Fruit fly (Drosophila melanogaster) whole organism, embryonic: ENCODE results near the gene Prp39.

Source experiments
- Asciz ChIP-seq: fragments of 200-800 bp; sonication (Bioruptor generic); optimal IDR thresholded peaks from 2 replicates; lab custom pipeline; 2017; ENCODE audit warnings: missing biosample characterization, mild to moderate bottlenecking, missing genetic modification characterization, missing genetic modification reagents
- Atf6 ChIP-seq: fragments of 200-800 bp; sonication (Bioruptor generic); IDR thresholded peaks from 2 replicates; pipeline ENCODE4 v1.3.6; 2022; ENCODE audit warnings: missing biosample characterization, missing genetic modification characterization
- CG10543 ChIP-seq: fragments of 200-800 bp; sonication (Bioruptor generic); optimal IDR thresholded peaks from 3 replicates; lab custom pipeline; 2017; ENCODE audit warnings: missing biosample characterization, mild to moderate bottlenecking, missing genetic modification characterization, moderate library complexity
- CG11456 ChIP-seq: fragments of 200-800 bp; sonication (Bioruptor generic); IDR thresholded peaks from 3 replicates; pipeline ENCODE4 v1.3.6; 2022; ENCODE audit warnings: missing biosample characterization, missing genetic modification characterization
- CG14667 ChIP-seq: fragments of 200-800 bp; sonication (Bioruptor generic); IDR thresholded peaks from 2 replicates; pipeline ENCODE4 v1.3.6; 2022; ENCODE audit warnings: missing biosample characterization, missing genetic modification characterization
- CG2116 ChIP-seq: fragments of 200-800 bp; sonication (Bioruptor generic); optimal IDR thresholded peaks from 3 replicates; lab custom pipeline; 2018; ENCODE audit warnings: missing biosample characterization, mild to moderate bottlenecking, missing genetic modification characterization
- CG2202 ChIP-seq: fragments of 200-800 bp; sonication (Bioruptor generic); optimal IDR thresholded peaks from 2 replicates; lab custom pipeline; 2018; ENCODE audit warnings: missing biosample characterization, mild to moderate bottlenecking, missing genetic modification characterization
- CG2712 ChIP-seq: fragments of 200-800 bp; optimal IDR thresholded peaks from 3 replicates; lab custom pipeline; 2019; ENCODE audit warnings: missing biosample characterization, mild to moderate bottlenecking, missing genetic modification characterization, moderate library complexity
- CG4707 ChIP-seq: fragments of 200-800 bp; sonication (Bioruptor generic); optimal IDR thresholded peaks from 2 replicates; lab custom pipeline; 2018; ENCODE audit warnings: missing biosample characterization, mild to moderate bottlenecking, missing genetic modification characterization, moderate library complexity
- CG4820 ChIP-seq: fragments of 200-800 bp; sonication (Bioruptor generic); optimal IDR thresholded peaks from 3 replicates; lab custom pipeline; 2016; ENCODE audit warnings: missing biosample characterization, missing genetic modification characterization
- CG7928 ChIP-seq: fragments of 200-800 bp; sonication (Bioruptor generic); optimal IDR thresholded peaks from 2 replicates; lab custom pipeline; 2017; ENCODE audit warnings: missing biosample characterization, mild to moderate bottlenecking, missing genetic modification characterization
- CG8388 ChIP-seq: fragments of 200-800 bp; sonication (Bioruptor generic); optimal IDR thresholded peaks from 2 replicates; lab custom pipeline; 2019; ENCODE audit warnings: missing biosample characterization, mild to moderate bottlenecking, missing genetic modification characterization, moderate library complexity
- CG8944 ChIP-seq: fragments of 200-800 bp; sonication (Bioruptor generic); optimal IDR thresholded peaks from 3 replicates; lab custom pipeline; 2016; ENCODE audit warnings: missing biosample characterization, missing genetic modification characterization
- CG9727 ChIP-seq: fragments of 200-800 bp; sonication (Bioruptor generic); optimal IDR thresholded peaks from 3 replicates; lab custom pipeline; 2017; ENCODE audit warnings: missing biosample characterization, mild to moderate bottlenecking, missing genetic modification characterization
- CkIIα-i1 ChIP-seq: fragments of 200-800 bp; sonication (Bioruptor generic); IDR thresholded peaks from 2 replicates; pipeline ENCODE4 v1.3.6; 2022; ENCODE audit warnings: missing biosample characterization, missing genetic modification characterization
- Deaf1 ChIP-seq: fragments of 200-800 bp; optimal IDR thresholded peaks from 3 replicates; lab custom pipeline; 2019; ENCODE audit warnings: missing biosample characterization, mild to moderate bottlenecking, missing genetic modification characterization, moderate library complexity
- Dek ChIP-seq: fragments of 200-800 bp; sonication (Bioruptor generic); optimal IDR thresholded peaks from 3 replicates; lab custom pipeline; 2019; ENCODE audit warnings: missing biosample characterization, mild to moderate bottlenecking, missing genetic modification characterization, moderate library complexity
- Dip2 ChIP-seq: fragments of 200-800 bp; sonication (Bioruptor generic); IDR thresholded peaks from 2 replicates; pipeline ENCODE4 v1.3.6; 2022; ENCODE audit warnings: missing biosample characterization, missing genetic modification characterization
- Dll ChIP-seq: fragments of 200-800 bp; sonication (Bioruptor generic); IDR thresholded peaks from 4 replicates; pipeline ENCODE4 v1.3.6; 2022; ENCODE audit warnings: missing biosample characterization, missing genetic modification characterization; ENCODE audit not compliant: partially characterized antibody
- Drgx ChIP-seq: fragments of 200-800 bp; sonication (Bioruptor generic); IDR thresholded peaks from 2 replicates; pipeline ENCODE4 v1.3.6; 2022; ENCODE audit warnings: missing biosample characterization, missing genetic modification characterization
- HHEX ChIP-seq: fragments of 200-800 bp; sonication (Bioruptor generic); optimal IDR thresholded peaks from 3 replicates; lab custom pipeline; 2017; ENCODE audit warnings: missing biosample characterization, mild to moderate bottlenecking, missing genetic modification characterization, missing genetic modification reagents
- HLHmδ ChIP-seq: fragments of 200-800 bp; sonication (Bioruptor generic); optimal IDR thresholded peaks from 2 replicates; lab custom pipeline; 2018; ENCODE audit warnings: missing biosample characterization, mild to moderate bottlenecking, missing genetic modification characterization, moderate library complexity
- Hr78 ChIP-seq, 2 experiments: fragments of 200-800 bp in 1 of 2; fragments of >200 bp in 1 of 2; sonication (Bioruptor generic) in 1 of 2; optimal IDR thresholded peaks; 2 replicates each; lab custom pipeline; 2017 to 2019; ENCODE audit warnings: missing biosample characterization in 2 of 2, missing genetic modification characterization in 2 of 2, mild to moderate bottlenecking in 1 of 2, moderate library complexity in 1 of 2
- Lhr ChIP-seq: fragments of 200-800 bp; sonication (Bioruptor generic); optimal IDR thresholded peaks from 3 replicates; lab custom pipeline; 2017; ENCODE audit warnings: mild to moderate bottlenecking, missing biosample characterization, missing genetic modification reagents, missing genetic modification characterization
- MESR4 ChIP-seq: fragments of 200-800 bp; sonication (Bioruptor generic); optimal IDR thresholded peaks from 2 replicates; lab custom pipeline; 2018; ENCODE audit warnings: missing biosample characterization, mild to moderate bottlenecking, missing genetic modification characterization, moderate library complexity
- Med ChIP-seq: fragments of 200-800 bp; sonication (Bioruptor generic); peaks from one replicate; lab custom pipeline; 2016; ENCODE audit warnings: missing biosample characterization, missing genetic modification characterization, mild to moderate bottlenecking, inconsistent platforms, moderate library complexity
- NC2α ChIP-seq: fragments of 200-800 bp; sonication (Bioruptor generic); optimal IDR thresholded peaks from 2 replicates; lab custom pipeline; 2016; ENCODE audit warnings: missing biosample characterization, missing genetic modification characterization
- Nf-YA ChIP-seq: fragments of 200-800 bp; sonication (Bioruptor generic); IDR thresholded peaks from 2 replicates; pipeline ENCODE4 v1.3.6; 2022; ENCODE audit warnings: missing biosample characterization, missing genetic modification characterization
- Sox102F ChIP-seq: fragments of 200-800 bp; sonication (Bioruptor generic); optimal IDR thresholded peaks from 2 replicates; lab custom pipeline; 2018; ENCODE audit warnings: missing biosample characterization, mild to moderate bottlenecking, missing genetic modification characterization, moderate library complexity
- abd-A ChIP-seq: fragments of 200-800 bp; sonication (Bioruptor generic); optimal IDR thresholded peaks from 3 replicates; lab custom pipeline; 2019; ENCODE audit warnings: missing biosample characterization, mild to moderate bottlenecking, missing genetic modification characterization, moderate library complexity
- ac ChIP-seq: fragments of 200-800 bp; sonication (Bioruptor generic); optimal IDR thresholded peaks from 3 replicates; lab custom pipeline; 2017; ENCODE audit warnings: missing biosample characterization, mild to moderate bottlenecking, missing genetic modification characterization
- cg ChIP-seq: fragments of 200-800 bp; sonication (Bioruptor generic); optimal IDR thresholded peaks from 3 replicates; lab custom pipeline; 2019; ENCODE audit warnings: missing biosample characterization, mild to moderate bottlenecking, missing genetic modification characterization, moderate library complexity
- chm ChIP-seq: fragments of 200-800 bp; sonication (Bioruptor generic); IDR thresholded peaks from 2 replicates; pipeline ENCODE4 v1.3.6; 2022; ENCODE audit warnings: missing biosample characterization, missing genetic modification characterization
- ci ChIP-seq: fragments of 200-800 bp; sonication (Bioruptor generic); IDR thresholded peaks from 3 replicates; pipeline ENCODE4 v1.3.6; 2022; ENCODE audit warnings: missing biosample characterization, missing genetic modification characterization
- ems ChIP-seq: fragments of 200-800 bp; sonication (Bioruptor generic); optimal IDR thresholded peaks from 3 replicates; lab custom pipeline; 2016; ENCODE audit warnings: missing biosample characterization, missing genetic modification characterization
- eve ChIP-seq, 2 experiments: fragments of >200 bp; optimal IDR thresholded peaks; 2 replicates each; lab custom pipeline; 2017; ENCODE audit warnings: missing biosample characterization in 2 of 2, missing genetic modification characterization in 2 of 2
- gcm ChIP-seq: fragments of 200-800 bp; sonication (Bioruptor generic); optimal IDR thresholded peaks from 2 replicates; lab custom pipeline; 2019; ENCODE audit warnings: missing biosample characterization, mild to moderate bottlenecking, missing genetic modification characterization, moderate library complexity
- gfzf ChIP-seq: fragments of 200-800 bp; sonication (Bioruptor generic); optimal IDR thresholded peaks from 2 replicates; lab custom pipeline; 2016; ENCODE audit warnings: missing biosample characterization, mild to moderate bottlenecking, missing genetic modification characterization, moderate library complexity
- insv ChIP-seq, 2 experiments: fragments of 200-800 bp; sonication (Bioruptor generic); optimal IDR thresholded peaks; 3 replicates each; lab custom pipeline; 2016 to 2018; ENCODE audit warnings: missing biosample characterization in 2 of 2, missing genetic modification characterization in 2 of 2
- ken ChIP-seq: fragments of 200-800 bp; sonication (Bioruptor generic); IDR thresholded peaks from 3 replicates; pipeline ENCODE4 v1.3.6; 2022; ENCODE audit warnings: missing biosample characterization, missing genetic modification characterization
- nom ChIP-seq: fragments of 200-800 bp; sonication (Bioruptor generic); optimal IDR thresholded peaks from 2 replicates; lab custom pipeline; 2017; ENCODE audit warnings: missing biosample characterization, missing genetic modification characterization, mild to moderate bottlenecking, moderate library complexity, missing genetic modification reagents
- onecut ChIP-seq: fragments of 200-800 bp; sonication (Bioruptor generic); IDR thresholded peaks from 2 replicates; pipeline ENCODE4 v1.3.6; 2022; ENCODE audit warnings: missing biosample characterization, missing genetic modification characterization
- pum ChIP-seq: fragments of 200-800 bp; sonication (Bioruptor generic); optimal IDR thresholded peaks from 2 replicates; lab custom pipeline; 2016; ENCODE audit warnings: missing biosample characterization, missing genetic modification characterization
- rib ChIP-seq: fragments of 200-800 bp; sonication (Bioruptor generic); IDR thresholded peaks from 2 replicates; pipeline ENCODE4 v1.3.6; 2022; ENCODE audit warnings: missing biosample characterization, missing genetic modification characterization
- sd ChIP-seq: fragments of 200-800 bp; sonication (Bioruptor generic); optimal IDR thresholded peaks from 3 replicates; lab custom pipeline; 2018; ENCODE audit warnings: missing biosample characterization, mild to moderate bottlenecking, missing genetic modification characterization, moderate library complexity
- sens ChIP-seq: fragments of 200-800 bp; sonication (Bioruptor generic); peaks from one replicate; lab custom pipeline; 2016; ENCODE audit warnings: missing biosample characterization, missing genetic modification characterization
- sens-2 ChIP-seq: fragments of 200-800 bp; sonication (Bioruptor generic); IDR thresholded peaks from 2 replicates; pipeline ENCODE4 v1.3.6; 2022; ENCODE audit warnings: missing biosample characterization, missing genetic modification characterization
- sim ChIP-seq: fragments of 200-800 bp; sonication (Bioruptor generic); IDR thresholded peaks from 2 replicates; pipeline ENCODE4 v1.3.6; 2022; ENCODE audit warnings: missing biosample characterization, missing genetic modification characterization
- sisA ChIP-seq: fragments of 200-800 bp; sonication (Bioruptor generic); IDR thresholded peaks from 2 replicates; pipeline ENCODE4 v1.3.6; 2022; ENCODE audit warnings: missing biosample characterization, missing genetic modification characterization
- stc ChIP-seq: fragments of 200-800 bp; sonication (Bioruptor generic); IDR thresholded peaks from 2 replicates; pipeline ENCODE4 v1.3.6; 2022; ENCODE audit warnings: missing biosample characterization, missing genetic modification characterization

The Prp39 gene

DNA sequence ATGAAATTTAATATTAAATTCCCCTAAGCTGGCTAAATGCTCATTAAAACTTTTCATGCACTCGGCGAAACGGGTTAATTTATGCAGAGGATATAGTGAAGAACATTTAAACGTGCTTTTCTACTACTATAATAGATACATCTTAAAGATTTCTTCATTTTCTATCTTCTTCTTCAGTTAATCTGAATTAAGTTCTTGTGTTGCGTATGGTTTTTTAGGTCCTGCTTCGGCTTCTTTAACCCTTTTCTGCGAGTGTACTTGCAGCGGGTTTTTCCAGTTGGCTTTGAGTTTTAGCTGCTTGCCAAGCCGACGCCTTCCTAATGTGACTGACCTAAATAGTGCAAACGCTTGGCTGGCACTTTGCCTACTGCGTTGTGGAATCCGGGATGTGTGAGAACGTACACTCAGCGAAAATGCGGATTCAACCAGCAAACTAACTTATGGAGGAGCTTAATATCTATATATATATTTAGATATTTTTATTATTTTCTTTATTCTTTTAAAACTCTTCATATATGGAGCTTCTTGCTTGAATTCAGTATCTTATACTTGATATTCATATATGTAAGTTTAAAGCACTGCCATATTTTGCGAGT is 38.9 kb downstream of the Prp39 start (continued):
- TF ChIP-seq insv (GFP tag; optimal IDR thresholded peaks at IDR 0.05; lab: Kevin White, UChicago), result no peak
- TF ChIP-seq CG2712, result no peak
- no peak for TF ChIP-seq Sox102F (GFP tag; lab: Kevin White, UChicago)
- no peak for TF ChIP-seq CG4820 (GFP tag; lab: Kevin White, UChicago)
- TF ChIP-seq CG7928 (GFP tag; lab: Kevin White, UChicago), result no peak
- TF ChIP-seq sim (GFP tag; lab: Robert Waterston, UW), result 0 out of 2 replicates have a peak, but pooled peaks have one; percentile 5
- no peak for TF ChIP-seq CG2202
- no peak for TF ChIP-seq onecut (GFP tag; lab: Robert Waterston, UW)
- peak; percentile 71 for TF ChIP-seq Drgx (GFP tag; lab: Robert Waterston, UW)
- TF ChIP-seq HLHmδ, result no peak
- no peak for TF ChIP-seq sens-2 (GFP tag; lab: Robert Waterston, UW)
- TF ChIP-seq Nf-YA (GFP tag; lab: Robert Waterston, UW), result no peak
- no peak for TF ChIP-seq cg (GFP tag; lab: Kevin White, UChicago)
- no peak for TF ChIP-seq sd (tag; lab: Kevin White, UChicago)
- no peak for TF ChIP-seq CG11456 (GFP tag; lab: Robert Waterston, UW)
- TF ChIP-seq MESR4 (GFP tag; lab: Kevin White, UChicago), result no peak
- no peak for TF ChIP-seq NC2α (GFP tag; lab: Kevin White, UChicago)
- no peak for TF ChIP-seq gfzf (GFP tag; lab: Kevin White, UChicago)
- TF ChIP-seq sens (GFP tag; lab: Kevin White, UChicago), result peak; percentile 42
- no peak for TF ChIP-seq CG9727 (GFP tag; lab: Kevin White, UChicago)
- TF ChIP-seq Lhr (GFP tag; lab: Kevin White, UChicago), result no peak
- TF ChIP-seq eve (GFP tag; optimal IDR thresholded peaks at IDR 0.05; lab: Kevin White, UChicago), result peak in 1 of 2 experiments; percentile 57
- TF ChIP-seq Dek, result no peak
- TF ChIP-seq HHEX (GFP tag; lab: Kevin White, UChicago), result no peak
- TF ChIP-seq Dip2 (GFP tag; lab: Robert Waterston, UW), result no peak
- peak; percentile 17; the same call in 1 of the 2 replicates for TF ChIP-seq sisA (GFP tag; lab: Robert Waterston, UW)
- TF ChIP-seq pum (GFP tag; lab: Kevin White, UChicago), result no peak
- no peak for TF ChIP-seq CG14667 (GFP tag; lab: Robert Waterston, UW)
- TF ChIP-seq ci (GFP tag; lab: Robert Waterston, UW), result no peak
- TF ChIP-seq ac (GFP tag; lab: Kevin White, UChicago), result no peak
- no peak for TF ChIP-seq Hr78 (GFP tag; optimal IDR thresholded peaks at IDR 0.05; lab: Kevin White, UChicago)
- TF ChIP-seq Dll, result no peak
- TF ChIP-seq CG8388, result no peak
- no peak for TF ChIP-seq CkIIα-i1 (GFP tag; lab: Robert Waterston, UW)

DNA sequence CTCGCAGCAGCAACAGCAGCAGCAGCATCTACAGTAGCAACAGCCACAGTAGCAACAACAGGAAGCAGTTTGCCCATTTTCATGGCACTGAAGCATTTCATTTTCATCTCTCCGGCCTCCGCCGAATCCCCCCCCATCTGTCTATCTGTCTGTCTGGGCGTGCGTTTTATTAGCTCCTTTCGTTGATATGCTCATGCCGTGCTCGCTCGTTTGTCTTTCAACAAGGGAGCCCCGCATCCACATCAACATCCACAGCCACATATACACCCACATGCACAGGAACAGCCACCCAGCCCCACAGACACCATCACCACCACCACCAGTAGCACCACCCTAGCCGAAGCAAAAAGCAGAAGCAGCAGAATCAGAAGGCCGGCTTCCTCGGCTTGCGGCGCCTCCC is 39.6 kb downstream of the Prp39 start:
- TF ChIP-seq CG4707 (GFP tag; lab: Kevin White, UChicago), result no peak
- no peak for TF ChIP-seq Asciz (GFP tag; lab: Kevin White, UChicago)
- TF ChIP-seq stc, result no peak
- 0 out of 2 replicates have a peak, but pooled peaks have one; percentile 16 for TF ChIP-seq Atf6
- TF ChIP-seq ken, result 0 out of 3 replicates have a peak, but pooled peaks have one; percentile 42
- peak; percentile 14 for TF ChIP-seq gcm (GFP tag; lab: Kevin White, UChicago)
- peak; percentile 50 for TF ChIP-seq cg (GFP tag; lab: Kevin White, UChicago)
- TF ChIP-seq nom (GFP tag; lab: Kevin White, UChicago), result peak; percentile 38
- TF ChIP-seq CG2116 (GFP tag; lab: Kevin White, UChicago), result no peak
- peak; percentile 92 for TF ChIP-seq abd-A (tag; lab: Kevin White, UChicago)
- TF ChIP-seq onecut (GFP tag; lab: Robert Waterston, UW), result no peak
- peak; percentile 25 for TF ChIP-seq CG10543 (GFP tag; lab: Kevin White, UChicago)
- peak; percentile 45 for TF ChIP-seq Deaf1 (tag; lab: Kevin White, UChicago)
- TF ChIP-seq ems (GFP tag; lab: Kevin White, UChicago), result no peak
- no peak for TF ChIP-seq CG8944
- 0 out of 2 replicates have a peak, but pooled peaks have one; percentile 27 for TF ChIP-seq rib (GFP tag; lab: Robert Waterston, UW)
- TF ChIP-seq Med (GFP tag; lab: Kevin White, UChicago), result peak; percentile 79
- 0 out of 2 replicates have a peak, but pooled peaks have one; percentile 10 for TF ChIP-seq chm (GFP tag; lab: Robert Waterston, UW)
